Worm (Caenorhabditis elegans): ENCODE measurements around the gene pqm-1.

- TF ChIP-seq snpc-4 (GFP tag; optimal IDR thresholded peaks at IDR 0.05) (no peak), snpc-4 (tag; optimal IDR thresholded peaks at IDR 0.05) (no peak), hlh-26 (GFP tag; conservative IDR thresholded peaks at IDR 0.05) (no peak), attf-3 (GFP tag; conservative IDR thresholded peaks at IDR 0.05) (no peak), nhr-120 (GFP tag; IDR thresholded peaks at IDR 0.05) (no peak), rcor-1 (GFP tag; IDR thresholded peaks at IDR 0.05) (no peak), nhr-90 (tag; optimal IDR thresholded peaks at IDR 0.05) (no peak), lin-54 (GFP tag; optimal IDR thresholded peaks at IDR 0.05) (no peak), egrh-3 (GFP tag; IDR thresholded peaks at IDR 0.05) (no peak), F57A8.1 (GFP tag; optimal IDR thresholded peaks at IDR 0.05) (no peak), tbx-9 (tag; optimal IDR thresholded peaks at IDR 0.05; ENCODE audit: borderline replicate concordance) (no peak), pbrm-1 (GFP tag; IDR thresholded peaks at IDR 0.05) (no peak), unc-62 (GFP tag; optimal IDR thresholded peaks at IDR 0.05) (no peak), ceh-79 (tag; optimal IDR thresholded peaks at IDR 0.05) (no peak)
These were observed 685 bp upstream of the pqm-1 start for ce11 chrII:11153080-11153479.
